Fruit fly (Drosophila melanogaster): Measurements from ENCODE around the gene Ref1.

Ref1 gene

DNA sequence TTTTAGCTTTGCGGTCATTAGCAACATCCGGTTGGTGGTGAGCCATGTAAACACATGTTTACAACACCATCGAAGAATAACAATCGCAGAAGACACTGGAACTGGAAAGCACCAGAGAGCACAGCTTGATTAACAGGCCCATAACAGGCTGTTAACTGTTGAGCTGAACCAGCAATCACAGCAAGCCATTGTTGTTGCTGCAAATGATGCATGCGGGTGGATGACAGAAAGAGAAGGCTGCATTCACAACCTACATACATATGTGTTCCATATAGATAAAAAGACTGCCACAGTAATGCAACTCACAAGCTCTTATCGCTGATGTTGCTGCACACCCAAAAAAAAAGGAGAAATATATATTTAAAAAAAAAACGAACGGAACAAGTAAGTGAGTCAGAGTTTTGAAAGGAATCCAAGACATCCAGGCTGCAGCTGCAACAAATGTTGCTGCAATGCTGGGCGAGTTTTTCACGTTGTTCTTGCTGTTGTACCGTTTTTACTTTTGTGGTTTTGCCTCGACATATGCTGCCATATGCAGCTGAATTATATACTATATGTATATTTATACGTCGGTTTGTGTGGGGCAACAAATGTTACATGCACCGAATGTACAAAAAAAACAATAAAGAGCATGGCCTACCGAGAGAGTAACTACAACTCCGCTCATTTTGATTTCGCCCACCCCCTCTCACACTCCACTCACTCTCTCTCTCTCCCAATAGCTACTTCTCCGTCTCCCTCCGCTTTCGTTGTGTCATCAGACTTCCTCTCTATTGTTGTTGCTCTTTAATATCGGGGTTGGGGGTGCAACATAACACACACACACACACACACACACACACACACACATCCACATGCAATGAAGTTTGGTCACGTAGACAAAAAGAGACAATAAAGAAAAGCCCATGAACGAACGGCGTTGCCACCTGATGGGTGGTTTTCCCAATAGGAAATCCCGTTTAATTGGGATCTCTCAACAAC, 23.0 kb upstream of the Ref1 start (continued):
- no peak for TF ChIP-seq Ravus (GFP tag; IDR thresholded peaks at IDR 0.05)
- peak; percentile 94 for TF ChIP-seq twi (tag; optimal IDR thresholded peaks at IDR 0.05)
- no peak for TF ChIP-seq CG11696 (GFP tag; IDR thresholded peaks at IDR 0.05)
- TF ChIP-seq hbn (GFP tag; IDR thresholded peaks at IDR 0.05; ENCODE audit: partially characterized antibody), result no peak
- TF ChIP-seq jigr1 (GFP tag; IDR thresholded peaks at IDR 0.05), result no peak
- TF ChIP-seq Deaf1 (tag; optimal IDR thresholded peaks at IDR 0.05), result no peak
- no peak for TF ChIP-seq CG10267 (tag; optimal IDR thresholded peaks at IDR 0.05)
- TF ChIP-seq lola (GFP tag; optimal IDR thresholded peaks at IDR 0.05), result no peak
- no peak for TF ChIP-seq CG13296 (GFP tag; optimal IDR thresholded peaks at IDR 0.05)
- no peak for TF ChIP-seq crp (GFP tag; optimal IDR thresholded peaks at IDR 0.05)
- TF ChIP-seq CG6813 (GFP tag; optimal IDR thresholded peaks at IDR 0.05), result peak; percentile 64
- no peak for TF ChIP-seq CG6654 (GFP tag; optimal IDR thresholded peaks at IDR 0.05)
- TF ChIP-seq CHES-1-like (GFP tag; optimal IDR thresholded peaks at IDR 0.05), result no peak
- TF ChIP-seq nau (GFP tag; optimal IDR thresholded peaks at IDR 0.05), result no peak
- no peak for TF ChIP-seq CG15514 (GFP tag; optimal IDR thresholded peaks at IDR 0.05)
- no peak for TF ChIP-seq Kr (GFP tag; optimal IDR thresholded peaks at IDR 0.05)
- no peak for TF ChIP-seq sim (GFP tag; IDR thresholded peaks at IDR 0.05)
- TF ChIP-seq hb (GFP tag; IDR thresholded peaks at IDR 0.05; ENCODE audit: partially characterized antibody), result no peak
- TF ChIP-seq gsb-n (tag; optimal IDR thresholded peaks at IDR 0.05), result no peak
- no peak for TF ChIP-seq fd102C (GFP tag; optimal IDR thresholded peaks at IDR 0.05)
- no peak for TF ChIP-seq CG1603 (tag; optimal IDR thresholded peaks at IDR 0.05)
- TF ChIP-seq CG9215 (GFP tag; IDR thresholded peaks at IDR 0.05), result no peak
- TF ChIP-seq CG6683 (GFP tag; optimal IDR thresholded peaks at IDR 0.05), result no peak
- TF ChIP-seq CG11695 (GFP tag; IDR thresholded peaks at IDR 0.05), result no peak
- peak; percentile 7 for TF ChIP-seq nerfin-1 (tag; optimal IDR thresholded peaks at IDR 0.05)
- no peak for TF ChIP-seq CG7271 (tag; optimal IDR thresholded peaks at IDR 0.05)
- no peak for TF ChIP-seq CG11398 (GFP tag; optimal IDR thresholded peaks at IDR 0.05)
- no peak for TF ChIP-seq CG4404 (GFP tag; IDR thresholded peaks at IDR 0.05)
- TF ChIP-seq shn (GFP tag; optimal IDR thresholded peaks at IDR 0.05), result no peak
- no peak for TF ChIP-seq gro (GFP tag; optimal IDR thresholded peaks at IDR 0.05)
- TF ChIP-seq pb (GFP tag; optimal IDR thresholded peaks at IDR 0.05), result no peak
- peak; percentile 51 for TF ChIP-seq scrt (GFP tag; optimal IDR thresholded peaks at IDR 0.05)
- TF ChIP-seq CG18619 (GFP tag; optimal IDR thresholded peaks at IDR 0.05), result no peak
- no peak for TF ChIP-seq Rx (GFP tag; IDR thresholded peaks at IDR 0.05)
- no peak for TF ChIP-seq CG34422 (GFP tag; IDR thresholded peaks at IDR 0.05)
- no peak for TF ChIP-seq sug (tag; optimal IDR thresholded peaks at IDR 0.05)
- no peak for TF ChIP-seq tin (GFP tag; optimal IDR thresholded peaks at IDR 0.05)
- TF ChIP-seq CG4730 (GFP tag; IDR thresholded peaks at IDR 0.05), result no peak
- no peak for TF ChIP-seq CG2120 (GFP tag; optimal IDR thresholded peaks at IDR 0.05)
- no peak for TF ChIP-seq cad (GFP tag; optimal IDR thresholded peaks at IDR 0.05)
- no peak for TF ChIP-seq HmgZ (tag; optimal IDR thresholded peaks at IDR 0.05)
- no peak for TF ChIP-seq Fer2 (tag; optimal IDR thresholded peaks at IDR 0.05)
- TF ChIP-seq Hey (tag; optimal IDR thresholded peaks at IDR 0.05), result no peak
- no peak for TF ChIP-seq CG16779 (GFP tag; IDR thresholded peaks at IDR 0.05)
- TF ChIP-seq ttk (GFP tag; IDR thresholded peaks at IDR 0.05), result peak; percentile 53; the same call in 1 of the 2 replicates
- TF ChIP-seq Ptx1 (GFP tag; IDR thresholded peaks at IDR 0.05), result no peak
- no peak for TF ChIP-seq fru (optimal IDR thresholded peaks at IDR 0.05)
- no peak for TF ChIP-seq CG8944 (GFP tag; optimal IDR thresholded peaks at IDR 0.05)
- TF ChIP-seq Drgx (GFP tag; IDR thresholded peaks at IDR 0.05), result 0 out of 2 replicates have a peak, but pooled peaks have one; percentile 16

All from whole organism, embryonic.